Fruit fly (Drosophila melanogaster): ENCODE data around the gene CG32847.

DNA sequence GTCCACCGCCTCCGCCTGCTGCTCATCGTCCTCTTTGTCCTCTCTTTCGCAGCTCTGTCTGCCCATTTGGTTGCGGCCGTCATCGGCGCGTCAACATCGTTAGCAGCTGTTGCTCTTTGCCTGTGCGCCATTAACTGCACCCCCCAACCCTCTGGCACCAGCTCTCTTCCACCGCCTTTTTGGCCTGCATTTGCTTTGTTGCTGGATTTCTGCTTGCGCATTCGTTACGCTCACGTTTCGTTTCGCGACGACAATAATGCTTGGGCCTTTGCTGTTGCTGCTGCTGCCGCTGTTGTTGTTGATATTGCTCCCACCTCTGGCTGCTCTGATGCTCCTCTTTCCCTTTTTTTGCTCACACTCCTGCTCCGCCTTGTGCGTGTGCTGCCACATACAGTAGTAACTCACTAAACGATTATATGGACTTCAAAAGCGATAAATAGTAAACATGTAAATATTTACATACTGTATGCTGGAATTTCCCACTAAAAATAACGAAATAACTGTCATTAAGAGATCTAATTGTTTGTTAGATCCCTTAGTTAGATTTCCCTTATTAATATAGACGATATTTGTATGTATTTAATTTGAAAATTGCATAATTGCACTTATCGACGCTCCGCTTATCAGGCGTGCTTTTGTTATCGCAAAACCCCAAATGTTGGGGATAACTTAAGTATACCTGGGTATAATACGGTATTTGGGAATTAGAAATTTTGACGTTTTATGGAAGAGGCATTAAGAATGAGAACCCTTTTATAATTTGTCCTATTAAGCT lies 19.5 kb upstream of the CG32847 start:
- TF ChIP-seq CG9948 (tag; optimal IDR thresholded peaks at IDR 0.05) (peak; percentile 7), Ets98B (GFP tag; IDR thresholded peaks at IDR 0.05) (peak; percentile 47; the same call in 1 of the 2 replicates), CG10348 (GFP tag; IDR thresholded peaks at IDR 0.05) (0 out of 2 replicates have a peak, but pooled peaks have one; percentile 7), EcR (GFP tag; optimal IDR thresholded peaks at IDR 0.05) (peak; percentile 83), CG14655 (GFP tag; optimal IDR thresholded peaks at IDR 0.05) (peak; percentile 2), CG13204 (GFP tag; optimal IDR thresholded peaks at IDR 0.05) (peak; percentile 99)
